Fruit fly (Drosophila melanogaster) whole organism, embryonic: ENCODE measurements around the gene CG13252.
A peak's percentile ranks its signal among the peaks of the same experiment; 100 is the strongest.

ENCODE experiments used
- ATbp ChIP-seq: fragments of 200-800 bp; sonication (Bioruptor generic); optimal IDR thresholded peaks from 2 replicates; lab custom pipeline; 2017; ENCODE audit warnings: missing biosample characterization, mild to moderate bottlenecking, missing genetic modification characterization, missing genetic modification reagents
- CG10147 ChIP-seq: fragments of 200-800 bp; sonication (Bioruptor generic); optimal IDR thresholded peaks from 2 replicates; lab custom pipeline; 2019; ENCODE audit warnings: missing biosample characterization, mild to moderate bottlenecking, missing genetic modification characterization, moderate library complexity
- CG12155 ChIP-seq: fragments of 200-800 bp; sonication (Bioruptor generic); optimal IDR thresholded peaks from 3 replicates; lab custom pipeline; 2016; ENCODE audit warnings: missing biosample characterization, missing genetic modification characterization
- CG1233 ChIP-seq: fragments of 200-800 bp; sonication (Bioruptor generic); optimal IDR thresholded peaks from 4 replicates; lab custom pipeline; 2018; ENCODE audit warnings: missing biosample characterization, mild to moderate bottlenecking, missing genetic modification characterization
- CG13287 ChIP-seq: fragments of 200-800 bp; sonication (Bioruptor generic); IDR thresholded peaks from 2 replicates; pipeline ENCODE4 v1.3.6; 2022; ENCODE audit warnings: missing biosample characterization, missing genetic modification characterization; ENCODE audit not compliant: partially characterized antibody
- CG14050 ChIP-seq: fragments of 200-800 bp; sonication (Bioruptor generic); IDR thresholded peaks from 3 replicates; pipeline ENCODE4 v1.3.6; 2022; ENCODE audit warnings: missing biosample characterization, missing genetic modification characterization
- CG1602 ChIP-seq: fragments of 200-800 bp; sonication (Bioruptor generic); optimal IDR thresholded peaks from 3 replicates; lab custom pipeline; 2016; ENCODE audit warnings: missing biosample characterization, missing genetic modification characterization
- CG1647 ChIP-seq: fragments of 200-800 bp; sonication (Bioruptor generic); optimal IDR thresholded peaks from 3 replicates; lab custom pipeline; 2016; ENCODE audit warnings: missing biosample characterization, missing genetic modification characterization
- CG2116 ChIP-seq: fragments of 200-800 bp; sonication (Bioruptor generic); optimal IDR thresholded peaks from 3 replicates; lab custom pipeline; 2018; ENCODE audit warnings: missing biosample characterization, mild to moderate bottlenecking, missing genetic modification characterization
- CG2875 ChIP-seq: fragments of 200-800 bp; sonication (Bioruptor generic); optimal IDR thresholded peaks from 2 replicates; lab custom pipeline; 2017; ENCODE audit warnings: missing biosample characterization, mild to moderate bottlenecking, missing genetic modification characterization, missing genetic modification reagents
- CG32767 ChIP-seq: fragments of 200-800 bp; sonication (Bioruptor generic); IDR thresholded peaks from 2 replicates; pipeline ENCODE4 v1.3.6; 2022; ENCODE audit warnings: missing biosample characterization, missing genetic modification characterization
- CG33213 ChIP-seq: fragments of 200-800 bp; sonication (Bioruptor generic); optimal IDR thresholded peaks from 3 replicates; lab custom pipeline; 2016; ENCODE audit warnings: missing biosample characterization, missing genetic modification characterization
- CG3838 ChIP-seq: fragments of 200-800 bp; sonication (Bioruptor generic); optimal IDR thresholded peaks from 3 replicates; lab custom pipeline; 2016; ENCODE audit warnings: missing biosample characterization, missing genetic modification characterization
- CG3995 ChIP-seq: fragments of 200-800 bp; sonication (Bioruptor generic); optimal IDR thresholded peaks from 3 replicates; lab custom pipeline; 2016; ENCODE audit warnings: missing biosample characterization, missing genetic modification characterization
- CG4360 ChIP-seq: fragments of 200-800 bp; sonication (Bioruptor generic); IDR thresholded peaks from 2 replicates; pipeline ENCODE4 v1.3.6; 2022; ENCODE audit warnings: missing biosample characterization, missing genetic modification characterization
- CG8290 ChIP-seq, 3 experiments: fragments of 200-800 bp; sonication (Bioruptor generic); optimal IDR thresholded peaks; 2 replicates each; lab custom pipeline; 2016 to 2019; ENCODE audit warnings: missing biosample characterization in 3 of 3, missing genetic modification characterization in 3 of 3, mild to moderate bottlenecking in 2 of 3, moderate library complexity in 1 of 3
- CG8359 ChIP-seq: fragments of 200-800 bp; sonication (Bioruptor generic); optimal IDR thresholded peaks from 2 replicates; lab custom pipeline; 2017; ENCODE audit warnings: missing biosample characterization, mild to moderate bottlenecking, missing genetic modification characterization, borderline replicate concordance
- D19A ChIP-seq: fragments of 200-800 bp; optimal IDR thresholded peaks from 3 replicates; lab custom pipeline; 2019; ENCODE audit warnings: missing biosample characterization, mild to moderate bottlenecking, missing genetic modification characterization, moderate library complexity
- Dfd ChIP-seq, 2 experiments: fragments of >200 bp; optimal IDR thresholded peaks; 2 replicates each; lab custom pipeline; 2017; ENCODE audit warnings: missing biosample characterization in 2 of 2, missing genetic modification characterization in 2 of 2
- ERR ChIP-seq: fragments of 200-800 bp; sonication (Bioruptor generic); optimal IDR thresholded peaks from 2 replicates; lab custom pipeline; 2016; ENCODE audit warnings: missing biosample characterization, missing genetic modification characterization
- Elba2 ChIP-seq: fragments of 200-800 bp; sonication (Bioruptor generic); optimal IDR thresholded peaks from 3 replicates; lab custom pipeline; 2016; ENCODE audit warnings: missing biosample characterization, missing genetic modification characterization
- GATAe ChIP-seq: fragments of 200-800 bp; sonication (Bioruptor generic); conservative IDR thresholded peaks from 2 replicates; pipeline ENCODE4 v1.3.6; 2022; ENCODE audit warnings: missing biosample characterization, missing genetic modification characterization
- HHEX ChIP-seq: fragments of 200-800 bp; sonication (Bioruptor generic); optimal IDR thresholded peaks from 3 replicates; lab custom pipeline; 2017; ENCODE audit warnings: missing biosample characterization, mild to moderate bottlenecking, missing genetic modification characterization, missing genetic modification reagents
- Kr ChIP-seq: fragments of 200-800 bp; sonication (Bioruptor generic); optimal IDR thresholded peaks from 2 replicates; lab custom pipeline; 2017; ENCODE audit warnings: missing biosample characterization, mild to moderate bottlenecking, missing genetic modification characterization
- Lpt ChIP-seq: fragments of >200 bp; optimal IDR thresholded peaks from 2 replicates; lab custom pipeline; 2018; ENCODE audit warnings: missing biosample characterization, missing genetic modification characterization
- MBD-R2 ChIP-seq: fragments of 200-800 bp; sonication (Bioruptor generic); IDR thresholded peaks from 2 replicates; pipeline ENCODE4 v1.3.6; 2022; ENCODE audit warnings: missing biosample characterization, missing genetic modification characterization
- Oaz ChIP-seq: fragments of 200-800 bp; sonication (Bioruptor generic); IDR thresholded peaks from 2 replicates; pipeline ENCODE4 v1.3.6; 2022; ENCODE audit warnings: missing biosample characterization, missing genetic modification characterization
- Xrp1 ChIP-seq: fragments of 200-800 bp; sonication (Bioruptor generic); IDR thresholded peaks from 2 replicates; pipeline ENCODE4 v1.3.6; 2022; ENCODE audit warnings: missing biosample characterization, missing genetic modification characterization
- aop ChIP-seq: fragments of 200-800 bp; sonication (Bioruptor generic); IDR thresholded peaks from 2 replicates; pipeline ENCODE4 v1.3.6; 2022; ENCODE audit warnings: missing biosample characterization, missing genetic modification characterization
- chn ChIP-seq: fragments of 200-800 bp; sonication (Bioruptor generic); optimal IDR thresholded peaks from 2 replicates; lab custom pipeline; 2016; ENCODE audit warnings: missing biosample characterization, missing genetic modification characterization
- ci ChIP-seq: fragments of 200-800 bp; sonication (Bioruptor generic); IDR thresholded peaks from 3 replicates; pipeline ENCODE4 v1.3.6; 2022; ENCODE audit warnings: missing biosample characterization, missing genetic modification characterization
- crp ChIP-seq, 2 experiments: fragments of 200-800 bp; sonication (Bioruptor generic); optimal IDR thresholded peaks; 2 replicates in 1 of 2; 3 replicates in 1 of 2; lab custom pipeline; 2017; ENCODE audit warnings: missing biosample characterization in 2 of 2, missing genetic modification characterization in 2 of 2, mild to moderate bottlenecking in 1 of 2, moderate library complexity in 1 of 2
- disco-r ChIP-seq: fragments of 200-800 bp; sonication (Bioruptor generic); optimal IDR thresholded peaks from 2 replicates; lab custom pipeline; 2016; ENCODE audit warnings: missing biosample characterization, missing genetic modification characterization
- dpn ChIP-seq, 2 experiments: fragments of 200-800 bp; sonication (Bioruptor generic); optimal IDR thresholded peaks; 3 replicates each; lab custom pipeline; 2016; ENCODE audit warnings: missing biosample characterization in 2 of 2, missing genetic modification characterization in 2 of 2
- ems ChIP-seq: fragments of 200-800 bp; sonication (Bioruptor generic); optimal IDR thresholded peaks from 3 replicates; lab custom pipeline; 2016; ENCODE audit warnings: missing biosample characterization, missing genetic modification characterization
- ftz-f1 ChIP-seq: fragments of 200-800 bp; sonication (Bioruptor generic); optimal IDR thresholded peaks from 2 replicates; lab custom pipeline; 2016; ENCODE audit warnings: missing biosample characterization, missing genetic modification characterization
- gem ChIP-seq: fragments of 200-800 bp; sonication (Bioruptor generic); optimal IDR thresholded peaks from 2 replicates; lab custom pipeline; 2019; ENCODE audit warnings: missing biosample characterization, mild to moderate bottlenecking, missing genetic modification characterization, moderate library complexity
- grn ChIP-seq: fragments of 200-800 bp; sonication (Bioruptor generic); optimal IDR thresholded peaks from 3 replicates; lab custom pipeline; 2017; ENCODE audit warnings: missing biosample characterization, missing genetic modification characterization
- ham ChIP-seq: fragments of 200-800 bp; sonication (Bioruptor generic); IDR thresholded peaks from 2 replicates; pipeline ENCODE4 v1.3.6; 2022; ENCODE audit warnings: missing biosample characterization, missing genetic modification characterization
- kay ChIP-seq: fragments of 200-800 bp; sonication (Bioruptor generic); optimal IDR thresholded peaks from 2 replicates; lab custom pipeline; 2016; ENCODE audit warnings: missing biosample characterization, missing genetic modification characterization
- nau ChIP-seq: fragments of 200-800 bp; sonication (Bioruptor generic); optimal IDR thresholded peaks from 3 replicates; lab custom pipeline; 2017; ENCODE audit warnings: missing biosample characterization, mild to moderate bottlenecking, missing genetic modification characterization, missing genetic modification reagents
- nerfin-2 ChIP-seq: fragments of 200-800 bp; sonication (Bioruptor generic); IDR thresholded peaks from 2 replicates; pipeline ENCODE4 v1.3.6; 2022; ENCODE audit warnings: missing biosample characterization, missing genetic modification characterization; ENCODE audit not compliant: partially characterized antibody
- seq ChIP-seq: fragments of 200-800 bp; sonication (Bioruptor generic); IDR thresholded peaks from 2 replicates; pipeline ENCODE4 v1.3.6; 2022; ENCODE audit warnings: missing biosample characterization, missing genetic modification characterization
- slbo ChIP-seq: fragments of 200-800 bp; sonication (Bioruptor generic); IDR thresholded peaks from 2 replicates; pipeline ENCODE4 v1.3.6; 2022; ENCODE audit warnings: missing biosample characterization, missing genetic modification characterization
- sob ChIP-seq: fragments of 200-800 bp; sonication (Bioruptor generic); IDR thresholded peaks from 2 replicates; pipeline ENCODE4 v1.3.6; 2022; ENCODE audit warnings: missing biosample characterization, missing genetic modification characterization
- tap ChIP-seq: fragments of 200-800 bp; optimal IDR thresholded peaks from 3 replicates; lab custom pipeline; 2019; ENCODE audit warnings: missing biosample characterization, mild to moderate bottlenecking, missing genetic modification characterization, moderate library complexity
- tll ChIP-seq, 2 experiments: fragments of 200-800 bp in 1 of 2; fragments of >200 bp in 1 of 2; sonication (Bioruptor generic) in 1 of 2; optimal IDR thresholded peaks; 2 replicates each; lab custom pipeline; 2017 to 2019; ENCODE audit warnings: missing biosample characterization in 2 of 2, missing genetic modification characterization in 2 of 2, mild to moderate bottlenecking in 1 of 2, moderate library complexity in 1 of 2
- tup ChIP-seq: fragments of 200-800 bp; sonication (Bioruptor generic); optimal IDR thresholded peaks from 2 replicates; lab custom pipeline; 2016; ENCODE audit warnings: missing biosample characterization, mild to moderate bottlenecking, missing genetic modification characterization, moderate library complexity

Gene CG13252

dm6 chr3L:20784812-20785671 is 54.7 kb downstream of the CG13252 start (continued):
- TF ChIP-seq CG8290 (GFP tag; optimal IDR thresholded peaks at IDR 0.05; lab: Kevin White, UChicago) = peak; percentile 27
- peak in 1 of 2 experiments; percentile 12 for TF ChIP-seq CG8290 (tag; optimal IDR thresholded peaks at IDR 0.05; lab: Kevin White, UChicago)
- no peak for TF ChIP-seq CG2875 (GFP tag; lab: Kevin White, UChicago)
- peak; percentile 62 for TF ChIP-seq kay (GFP tag; lab: Kevin White, UChicago)
- no peak for TF ChIP-seq ham
- TF ChIP-seq nau = no peak
- TF ChIP-seq nerfin-2 = peak; percentile 48; the same call in 1 of the 2 replicates
- peak; percentile 35; the same call in 1 of the 3 replicates for TF ChIP-seq ci
- TF ChIP-seq CG1233 (GFP tag; lab: Kevin White, UChicago) = peak; percentile 7
- peak; percentile 19 for TF ChIP-seq ems (GFP tag; lab: Kevin White, UChicago)
- TF ChIP-seq CG8359 = no peak
- no peak for TF ChIP-seq Elba2 (GFP tag; lab: Kevin White, UChicago)
- peak; percentile 37; the same call in 1 of the 2 replicates for TF ChIP-seq CG4360 (GFP tag; lab: Robert Waterston, UW)
- peak; percentile 58 for TF ChIP-seq gem
- no peak for TF ChIP-seq crp (GFP tag; optimal IDR thresholded peaks at IDR 0.05; lab: Kevin White, UChicago)
- no peak for TF ChIP-seq disco-r (GFP tag; lab: Kevin White, UChicago)
- 0 out of 2 replicates have a peak, but pooled peaks have one; percentile 15 for TF ChIP-seq slbo (GFP tag; lab: Robert Waterston, UW)
- TF ChIP-seq CG3838 (GFP tag; lab: Kevin White, UChicago) = no peak
- peak; percentile 30 to 46 for TF ChIP-seq dpn (GFP tag; optimal IDR thresholded peaks at IDR 0.05; lab: Kevin White, UChicago)
- no peak for TF ChIP-seq CG1602 (GFP tag; lab: Kevin White, UChicago)
- peak; percentile 46 for TF ChIP-seq CG2116 (GFP tag; lab: Kevin White, UChicago)
- no peak for TF ChIP-seq HHEX (GFP tag; lab: Kevin White, UChicago)
- TF ChIP-seq CG3995 (GFP tag; lab: Kevin White, UChicago) = peak; percentile 21
- no peak for TF ChIP-seq CG32767 (GFP tag; lab: Robert Waterston, UW)
- no peak for TF ChIP-seq chn
- no peak for TF ChIP-seq ERR
- no peak for TF ChIP-seq CG33213 (GFP tag; lab: Kevin White, UChicago)
- TF ChIP-seq Xrp1 (GFP tag; lab: Robert Waterston, UW) = no peak; the same call in 1 of the 2 replicates
- TF ChIP-seq GATAe (GFP tag; lab: Robert Waterston, UW) = no peak
- TF ChIP-seq D19A = peak; percentile 40
- no peak for TF ChIP-seq tap (tag; lab: Kevin White, UChicago)
- TF ChIP-seq Oaz = no peak
- TF ChIP-seq Kr (GFP tag; lab: Kevin White, UChicago) = no peak
- no peak for TF ChIP-seq tll (GFP tag; optimal IDR thresholded peaks at IDR 0.05; lab: Kevin White, UChicago)
- TF ChIP-seq ATbp (GFP tag; lab: Kevin White, UChicago) = peak; percentile 22
- no peak for TF ChIP-seq CG14050 (GFP tag; lab: Robert Waterston, UW)
- no peak for TF ChIP-seq Dfd (GFP tag; optimal IDR thresholded peaks at IDR 0.05; lab: Kevin White, UChicago)
- no peak for TF ChIP-seq tup
- TF ChIP-seq sob (GFP tag; lab: Robert Waterston, UW) = peak; percentile 69
- peak; percentile 48 for TF ChIP-seq CG10147 (GFP tag; lab: Kevin White, UChicago)
- peak; percentile 80 for TF ChIP-seq ftz-f1
- TF ChIP-seq CG12155 (GFP tag; lab: Kevin White, UChicago) = peak; percentile 21
- TF ChIP-seq seq (GFP tag; lab: Robert Waterston, UW) = peak; percentile 41; the same call in 1 of the 2 replicates
- 0 out of 2 replicates have a peak, but pooled peaks have one; percentile 35 for TF ChIP-seq MBD-R2 (GFP tag; lab: Robert Waterston, UW)
- no peak for TF ChIP-seq Lpt
- no peak for TF ChIP-seq aop (GFP tag; lab: Robert Waterston, UW)
- no peak for TF ChIP-seq CG1647 (GFP tag; lab: Kevin White, UChicago)
- peak; percentile 92 for TF ChIP-seq grn (GFP tag; lab: Kevin White, UChicago)
- TF ChIP-seq CG13287 = peak; percentile 50
